Worm (Caenorhabditis elegans) whole organism, young adult: Measurements from ENCODE around the gene sgca-1.

Experiments used
- F22D6.2 ChIP-seq: sonication (generic microtip); optimal IDR thresholded peaks from 2 replicates; lab custom pipeline; 2016; ENCODE audit warnings: mild to moderate bottlenecking, missing genetic modification characterization, missing compliant biosample characterization
- F55B11.4 ChIP-seq: sonication (generic microtip); optimal IDR thresholded peaks from 2 replicates; lab custom pipeline; 2016; ENCODE audit warnings: missing compliant biosample characterization, missing genetic modification characterization, borderline replicate concordance; ENCODE audit not compliant: insufficient read depth
- F57C9.4 ChIP-seq: sonication (generic microtip); optimal IDR thresholded peaks from 2 replicates; lab custom pipeline; 2017; ENCODE audit warnings: mild to moderate bottlenecking, missing genetic modification characterization, missing compliant biosample characterization
- gei-17 ChIP-seq: fragments of 200-800 bp; sonication (Bioruptor generic); optimal IDR thresholded peaks from 2 replicates; lab custom pipeline; 2018; ENCODE audit warnings: mild to moderate bottlenecking, missing genetic modification characterization, missing compliant biosample characterization
- him-1 ChIP-seq: sonication (generic microtip); optimal IDR thresholded peaks from 2 replicates; lab custom pipeline; 2016; ENCODE audit warnings: missing genotype, missing genetic modification reagents, missing genetic modification characterization, missing compliant biosample characterization
- mes-4 ChIP-seq: sonication (generic microtip); optimal IDR thresholded peaks from 2 replicates; lab custom pipeline; 2016; ENCODE audit warnings: missing genotype, missing genetic modification characterization, missing compliant biosample characterization
- rcor-1 ChIP-seq: fragments of 200-800 bp; sonication (Bioruptor generic); IDR thresholded peaks from 2 replicates; pipeline ENCODE4 v1.3.6; 2022; ENCODE audit warnings: missing genetic modification reagents, missing genetic modification characterization, missing compliant biosample characterization
- ztf-28 ChIP-seq: fragments of 200-800 bp; sonication (Bioruptor generic); IDR thresholded peaks from 2 replicates; pipeline ENCODE4 v1.3.6; 2022; ENCODE audit warnings: missing genetic modification reagents, missing genetic modification characterization, missing compliant biosample characterization
- ztf-3 ChIP-seq: fragments of 200-800 bp; sonication (Bioruptor generic); optimal IDR thresholded peaks from 2 replicates; lab custom pipeline; 2018; ENCODE audit warnings: mild to moderate bottlenecking, missing genetic modification characterization, missing compliant biosample characterization

sgca-1 gene

ce11 chrX:6737329-6738008 lies 51.9 kb downstream of the sgca-1 start (continued):
- TF ChIP-seq him-1 (tag; lab: Kevin White, UChicago), result no peak
- TF ChIP-seq F55B11.4, result no peak
- no peak for TF ChIP-seq ztf-28 (GFP tag; lab: Robert Waterston, UW)
- TF ChIP-seq F22D6.2 (tag; lab: Kevin White, UChicago), result peak; percentile 89
- TF ChIP-seq rcor-1 (GFP tag; lab: Robert Waterston, UW), result 0 out of 2 replicates have a peak, but pooled peaks have one; percentile 21
- TF ChIP-seq F57C9.4 (tag; lab: Kevin White, UChicago), result no peak
- peak; percentile 68 for TF ChIP-seq gei-17 (GFP tag; lab: Kevin White, UChicago)
- TF ChIP-seq mes-4 (tag; lab: Kevin White, UChicago), result no peak
- TF ChIP-seq ztf-3, result peak; percentile 20
